Fruit fly (Drosophila melanogaster): ENCODE data around the gene GABPI.

dm6 chr2L:3037153-3037579, 6.8 kb downstream of the GABPI start, which contains the start of the genes CG17260 and SerRS:
- no peak for TF ChIP-seq Myc (optimal IDR thresholded peaks at IDR 0.05)
- TF ChIP-seq psq (optimal IDR thresholded peaks at IDR 0.05), result no peak
- no peak for TF ChIP-seq h (optimal IDR thresholded peaks at IDR 0.05)
- no peak for TF ChIP-seq ttk (optimal IDR thresholded peaks at IDR 0.05)
- TF ChIP-seq insv (optimal IDR thresholded peaks at IDR 0.05), result no peak
